Fruit fly (Drosophila melanogaster) Kc167 (cell line): ENCODE data around the gene BtbVII.

Experiments used
- Myc ChIP-seq: fragments of >200 bp; optimal IDR thresholded peaks from 2 replicates; lab custom pipeline; 2017; ENCODE audit warnings: missing external identifiers
- Sin3A ChIP-seq: fragments of >200 bp; optimal IDR thresholded peaks from 2 replicates; lab custom pipeline; 2018; ENCODE audit warnings: missing external identifiers
- h ChIP-seq: fragments of >200 bp; optimal IDR thresholded peaks from 3 replicates; lab custom pipeline; 2018; ENCODE audit warnings: missing external identifiers
- insv ChIP-seq: fragments of >200 bp; optimal IDR thresholded peaks from 3 replicates; lab custom pipeline; 2018; ENCODE audit warnings: missing external identifiers
- psq ChIP-seq: fragments of >200 bp; optimal IDR thresholded peaks from 2 replicates; lab custom pipeline; 2017; ENCODE audit warnings: missing external identifiers
- ttk ChIP-seq: sonication (Bioruptor generic); optimal IDR thresholded peaks from 2 replicates; lab custom pipeline; 2017; ENCODE audit warnings: missing external identifiers

Gene BtbVII

dm6 chr3L:3143383-3143962 lies 5.0 kb upstream of the BtbVII start, which contains the start of the genes CG11537 and Alg2:
Gene CG11537 (minus strand): TSS chr3L:3143457.
Gene Alg2 (plus strand): TSS chr3L:3143808.
- TF ChIP-seq Sin3A (lab: Kevin White, UChicago) = no peak
- no peak for TF ChIP-seq ttk (lab: Kevin White, UChicago)
- no peak for TF ChIP-seq Myc (lab: Kevin White, UChicago)
- no peak for TF ChIP-seq h (lab: Kevin White, UChicago)
- TF ChIP-seq psq (lab: Kevin White, UChicago) = no peak
- TF ChIP-seq insv (lab: Kevin White, UChicago) = no peak

dm6 chr3L:3149060-3149872 lies 820 bp downstream of the BtbVII start:
- TF ChIP-seq Myc (lab: Kevin White, UChicago) = no peak
- TF ChIP-seq insv (lab: Kevin White, UChicago) = no peak
- TF ChIP-seq h (lab: Kevin White, UChicago) = no peak
- no peak for TF ChIP-seq Sin3A (lab: Kevin White, UChicago)
- no peak for TF ChIP-seq ttk (lab: Kevin White, UChicago)
- TF ChIP-seq psq (lab: Kevin White, UChicago) = no peak

- TF ChIP-seq ttk (lab: Kevin White, UChicago) (no peak), Sin3A (lab: Kevin White, UChicago) (no peak), insv (lab: Kevin White, UChicago) (no peak), h (lab: Kevin White, UChicago) (no peak), Myc (lab: Kevin White, UChicago) (no peak), psq (lab: Kevin White, UChicago) (no peak)
Measured at dm6 chr3L:3150376-3150775, 1.9 kb downstream of the BtbVII start.

- TF ChIP-seq ttk (lab: Kevin White, UChicago) = no peak
- no peak for TF ChIP-seq h (lab: Kevin White, UChicago)
- no peak for TF ChIP-seq insv (lab: Kevin White, UChicago)
- TF ChIP-seq Myc (lab: Kevin White, UChicago) = no peak
- TF ChIP-seq psq (lab: Kevin White, UChicago) = no peak
- no peak for TF ChIP-seq Sin3A (lab: Kevin White, UChicago)
Measured at dm6 chr3L:3157651-3158050, 9.2 kb downstream of the BtbVII start.

- peak; percentile 37 for TF ChIP-seq h (lab: Kevin White, UChicago)
- no peak for TF ChIP-seq insv (lab: Kevin White, UChicago)
Measured at dm6 chr3L:3159309-3160194, 11.1 kb downstream of the BtbVII start, which contains the start of the genes ND-30 and CG15812. Gene ND-30 (minus strand): TSS chr3L:3159578. Gene CG15812 (plus strand): TSS chr3L:3159991.

dm6 chr3L:3161968-3162367 lies 13.5 kb downstream of the BtbVII start, which contains the start of gene rasp:
Gene rasp (plus strand): TSS chr3L:3162180.
- no peak for TF ChIP-seq Sin3A (lab: Kevin White, UChicago)
- no peak for TF ChIP-seq psq (lab: Kevin White, UChicago)
- no peak for TF ChIP-seq Myc (lab: Kevin White, UChicago)
- no peak for TF ChIP-seq h (lab: Kevin White, UChicago)
- no peak for TF ChIP-seq ttk (lab: Kevin White, UChicago)
- TF ChIP-seq insv (lab: Kevin White, UChicago) = no peak

dm6 chr3L:3162584-3162983 lies 14.1 kb downstream of the BtbVII start:
- TF ChIP-seq ttk (lab: Kevin White, UChicago) (peak; percentile 95), Sin3A (lab: Kevin White, UChicago) (no peak)

- TF ChIP-seq insv (lab: Kevin White, UChicago) (no peak), h (lab: Kevin White, UChicago) (no peak), ttk (lab: Kevin White, UChicago) (no peak), Sin3A (lab: Kevin White, UChicago) (no peak), Myc (lab: Kevin White, UChicago) (no peak), psq (lab: Kevin White, UChicago) (no peak)
Measured at dm6 chr3L:3164951-3165350, 16.5 kb downstream of the BtbVII start, which contains the start of gene CG32280. Gene CG32280 (plus strand): TSS chr3L:3165181.

dm6 chr3L:3165399-3165798 lies 17.0 kb downstream of the BtbVII start:
- TF ChIP-seq h (lab: Kevin White, UChicago) (no peak), Myc (lab: Kevin White, UChicago) (no peak), ttk (lab: Kevin White, UChicago) (no peak), insv (lab: Kevin White, UChicago) (no peak), psq (lab: Kevin White, UChicago) (no peak), Sin3A (lab: Kevin White, UChicago) (no peak)

- no peak for TF ChIP-seq psq (lab: Kevin White, UChicago)
Measured at dm6 chr3L:3166200-3166695, 17.8 kb downstream of the BtbVII start, which contains the start of gene Asciz. Gene Asciz (minus strand): TSS chr3L:3166250.

- TF ChIP-seq psq (lab: Kevin White, UChicago) (no peak), Sin3A (lab: Kevin White, UChicago) (no peak), h (lab: Kevin White, UChicago) (no peak), ttk (lab: Kevin White, UChicago) (no peak), Myc (lab: Kevin White, UChicago) (no peak)
Measured at dm6 chr3L:3169107-3169506, 20.7 kb downstream of the BtbVII start, which contains the start of the genes CG32278 and CG32281. Gene CG32278 (plus strand): TSS chr3L:3169286. Gene CG32281 (plus strand): TSS chr3L:3169375.
